Fruit fly (Drosophila melanogaster) whole organism, pupa: ENCODE data around the gene CG11000.

Experiments
- CG10348 ChIP-seq: fragments of 200-800 bp; sonication (Bioruptor generic); IDR thresholded peaks from 2 replicates; pipeline ENCODE4 v1.3.6; 2022; ENCODE audit warnings: missing biosample characterization, missing genetic modification characterization
- CG12605 ChIP-seq: fragments of 200-800 bp; sonication (Bioruptor generic); IDR thresholded peaks from 2 replicates; pipeline ENCODE4 v1.3.6; 2022; ENCODE audit warnings: missing biosample characterization, missing genetic modification characterization
- CG13204 ChIP-seq: fragments of 200-800 bp; sonication (Bioruptor generic); optimal IDR thresholded peaks from 2 replicates; lab custom pipeline; 2018; ENCODE audit warnings: missing biosample characterization, mild to moderate bottlenecking, missing genetic modification characterization, moderate library complexity
- CG14655 ChIP-seq: fragments of 200-800 bp; sonication (Bioruptor generic); optimal IDR thresholded peaks from 3 replicates; lab custom pipeline; 2017; ENCODE audit warnings: mild to moderate bottlenecking, missing biosample characterization, missing genetic modification reagents, missing genetic modification characterization
- CG15710 ChIP-seq: fragments of 200-800 bp; sonication (Bioruptor generic); optimal IDR thresholded peaks from 2 replicates; lab custom pipeline; 2018; ENCODE audit warnings: missing biosample characterization, mild to moderate bottlenecking, missing genetic modification characterization, moderate library complexity
- CG17806 ChIP-seq: fragments of 200-800 bp; sonication (Bioruptor generic); optimal IDR thresholded peaks from 2 replicates; lab custom pipeline; 2018; ENCODE audit warnings: missing biosample characterization, mild to moderate bottlenecking, missing genetic modification characterization, moderate library complexity
- CG32121 ChIP-seq: fragments of 200-800 bp; sonication (Bioruptor generic); IDR thresholded peaks from 2 replicates; pipeline ENCODE4 v1.3.6; 2022; ENCODE audit warnings: missing biosample characterization, missing genetic modification characterization
- CG34367 ChIP-seq: fragments of 200-800 bp; sonication (Bioruptor generic); optimal IDR thresholded peaks from 2 replicates; lab custom pipeline; 2018; ENCODE audit warnings: missing biosample characterization, mild to moderate bottlenecking, missing genetic modification characterization
- CG4496 ChIP-seq: fragments of 200-800 bp; sonication (Bioruptor generic); IDR thresholded peaks from 3 replicates; pipeline ENCODE4 v1.3.6; 2022; ENCODE audit warnings: missing biosample characterization, missing genetic modification characterization
- CG8159 ChIP-seq: fragments of 200-800 bp; sonication (Bioruptor generic); optimal IDR thresholded peaks from 3 replicates; lab custom pipeline; 2018; ENCODE audit warnings: missing biosample characterization, mild to moderate bottlenecking, missing genetic modification characterization, moderate library complexity
- CG8301 ChIP-seq: fragments of 200-800 bp; sonication (Bioruptor generic); optimal IDR thresholded peaks from 2 replicates; lab custom pipeline; 2018; ENCODE audit warnings: missing biosample characterization, mild to moderate bottlenecking, missing genetic modification characterization
- CG9948 ChIP-seq: fragments of 200-800 bp; sonication (Bioruptor generic); optimal IDR thresholded peaks from 2 replicates; lab custom pipeline; 2018; ENCODE audit warnings: missing biosample characterization, mild to moderate bottlenecking, missing genetic modification characterization, moderate library complexity
- D1 ChIP-seq: fragments of 200-800 bp; sonication (Bioruptor generic); optimal IDR thresholded peaks from 2 replicates; lab custom pipeline; 2018; ENCODE audit warnings: missing biosample characterization, mild to moderate bottlenecking, missing genetic modification characterization, moderate library complexity
- EcR ChIP-seq: fragments of 200-800 bp; sonication (Bioruptor generic); optimal IDR thresholded peaks from 3 replicates; lab custom pipeline; 2019; ENCODE audit warnings: missing biosample characterization, missing genetic modification characterization, mild to moderate bottlenecking, moderate library complexity, missing genetic modification reagents
- Ets98B ChIP-seq: fragments of 200-800 bp; sonication (Bioruptor generic); IDR thresholded peaks from 2 replicates; pipeline ENCODE4 v1.3.6; 2022; ENCODE audit warnings: missing biosample characterization, missing genetic modification characterization
- Pif1A ChIP-seq: fragments of 200-800 bp; sonication (Bioruptor generic); optimal IDR thresholded peaks from 3 replicates; lab custom pipeline; 2016; ENCODE audit warnings: missing biosample characterization, missing genetic modification characterization
- Pif1B ChIP-seq: fragments of 200-800 bp; sonication (Bioruptor generic); optimal IDR thresholded peaks from 3 replicates; lab custom pipeline; 2016; ENCODE audit warnings: missing biosample characterization, missing genetic modification characterization
- Snoo ChIP-seq: fragments of 200-800 bp; sonication (Bioruptor generic); optimal IDR thresholded peaks from 3 replicates; lab custom pipeline; 2017; ENCODE audit warnings: missing biosample characterization, mild to moderate bottlenecking, missing genetic modification characterization, inconsistent platforms
- fd96Ca ChIP-seq: fragments of 200-800 bp; sonication (Bioruptor generic); IDR thresholded peaks from 3 replicates; pipeline ENCODE4 v1.3.6; 2022; ENCODE audit warnings: missing biosample characterization, missing genetic modification characterization
- gl ChIP-seq: fragments of 200-800 bp; sonication (Bioruptor generic); optimal IDR thresholded peaks from 2 replicates; lab custom pipeline; 2018; ENCODE audit warnings: missing biosample characterization, mild to moderate bottlenecking, missing genetic modification characterization
- rn ChIP-seq: fragments of 200-800 bp; sonication (Bioruptor generic); IDR thresholded peaks from 2 replicates; pipeline ENCODE4 v1.3.6; 2022; ENCODE audit warnings: missing biosample characterization, missing genetic modification characterization

Gene CG11000

dm6 chr3R:5824456-5824855 lies 22.3 kb downstream of the CG11000 start, which contains the start of the genes Sec20 and dgrn:
TSS of gene Sec20 (minus strand) at chr3R:5824532.
TSS of gene dgrn (plus strand) at chr3R:5824615.
- TF ChIP-seq CG17806 (tag; lab: Kevin White, UChicago) (peak; percentile 55), CG34367 (tag; lab: Kevin White, UChicago) (peak; percentile 25), Pif1A (no peak), CG14655 (GFP tag; lab: Kevin White, UChicago) (no peak), EcR (GFP tag; lab: Kevin White, UChicago) (no peak), fd96Ca (GFP tag; lab: Robert Waterston, UW) (no peak), D1 (tag; lab: Kevin White, UChicago) (no peak), CG10348 (GFP tag; lab: Robert Waterston, UW) (no peak), CG32121 (no peak; the same call in 1 of the 2 replicates), CG9948 (tag; lab: Kevin White, UChicago) (peak; percentile 43), CG8159 (tag; lab: Kevin White, UChicago) (peak; percentile 66), CG15710 (tag; lab: Kevin White, UChicago) (peak; percentile 60), rn (GFP tag; lab: Robert Waterston, UW) (no peak), gl (tag; lab: Kevin White, UChicago) (no peak), CG12605 (GFP tag; lab: Robert Waterston, UW) (no peak), Pif1B (peak; percentile 55), CG4496 (no peak), CG8301 (tag; lab: Kevin White, UChicago) (no peak), Snoo (peak; percentile 48), Ets98B (peak; percentile 22; the same call in 1 of the 2 replicates)

- TF ChIP-seq CG13204 (GFP tag; lab: Kevin White, UChicago) (no peak), CG15710 (tag; lab: Kevin White, UChicago) (no peak), CG10348 (GFP tag; lab: Robert Waterston, UW) (no peak), CG14655 (GFP tag; lab: Kevin White, UChicago) (no peak), CG32121 (no peak), Snoo (no peak), CG17806 (tag; lab: Kevin White, UChicago) (no peak), Ets98B (no peak), CG12605 (GFP tag; lab: Robert Waterston, UW) (no peak)
- TF ChIP-seq, all 21 proteins: peak for 0
Observed at dm6 chr3R:5829762-5830161, 27.6 kb downstream of the CG11000 start, which contains the start of gene glob3. TSS of gene glob3 (plus strand) at chr3R:5830062.

dm6 chr3R:5831339-5831738 lies 29.2 kb downstream of the CG11000 start, which contains the start of gene CG1208:
TSS of gene CG1208 (plus strand) at chr3R:5831639.
- no peak for TF ChIP-seq fd96Ca (GFP tag; lab: Robert Waterston, UW)
- TF ChIP-seq Ets98B, result no peak
- no peak for TF ChIP-seq Snoo
- TF ChIP-seq EcR (GFP tag; lab: Kevin White, UChicago), result no peak
- no peak for TF ChIP-seq CG4496
- TF ChIP-seq CG14655 (GFP tag; lab: Kevin White, UChicago), result no peak
- TF ChIP-seq CG10348 (GFP tag; lab: Robert Waterston, UW), result no peak
- no peak for TF ChIP-seq CG15710 (tag; lab: Kevin White, UChicago)
- TF ChIP-seq CG32121, result no peak
- no peak for TF ChIP-seq CG8159 (tag; lab: Kevin White, UChicago)

- TF ChIP-seq CG34367 (tag; lab: Kevin White, UChicago), result no peak
- TF ChIP-seq Snoo, result no peak
- TF ChIP-seq Pif1A, result no peak
- no peak for TF ChIP-seq CG10348 (GFP tag; lab: Robert Waterston, UW)
Observed at dm6 chr3R:5832345-5832981, 30.3 kb downstream of the CG11000 start.

dm6 chr3R:5833948-5834504 lies 31.9 kb downstream of the CG11000 start:
- TF ChIP-seq D1 (tag; lab: Kevin White, UChicago) (no peak), fd96Ca (GFP tag; lab: Robert Waterston, UW) (peak; percentile 97), Snoo (peak; percentile 85), gl (tag; lab: Kevin White, UChicago) (peak; percentile 55), CG14655 (GFP tag; lab: Kevin White, UChicago) (peak; percentile 93), Ets98B (peak; percentile 96), Pif1B (peak; percentile 87), CG12605 (GFP tag; lab: Robert Waterston, UW) (peak; percentile 90), rn (GFP tag; lab: Robert Waterston, UW) (peak; percentile 88), CG15710 (tag; lab: Kevin White, UChicago) (peak; percentile 81), CG34367 (tag; lab: Kevin White, UChicago) (peak; percentile 77), CG8159 (tag; lab: Kevin White, UChicago) (peak; percentile 83), CG32121 (peak; percentile 92), CG8301 (tag; lab: Kevin White, UChicago) (peak; percentile 95), Pif1A (peak; percentile 89), CG13204 (GFP tag; lab: Kevin White, UChicago) (no peak), CG9948 (tag; lab: Kevin White, UChicago) (no peak), CG10348 (GFP tag; lab: Robert Waterston, UW) (peak; percentile 64; the same call in 1 of the 2 replicates), CG4496 (peak; percentile 96), CG17806 (tag; lab: Kevin White, UChicago) (peak; percentile 76), EcR (GFP tag; lab: Kevin White, UChicago) (peak; percentile 12)

- no peak for TF ChIP-seq CG9948 (tag; lab: Kevin White, UChicago)
- no peak for TF ChIP-seq fd96Ca (GFP tag; lab: Robert Waterston, UW)
- TF ChIP-seq Ets98B, result no peak
- no peak for TF ChIP-seq CG15710 (tag; lab: Kevin White, UChicago)
Observed at dm6 chr3R:5836536-5836935, 34.4 kb downstream of the CG11000 start.
